Worm (Caenorhabditis elegans) whole organism, L4/young adult: Measurements from ENCODE around the gene ZC239.21.

ENCODE experiments used
- W03F9.2 ChIP-seq: fragments of 150-350 bp; optimal IDR thresholded peaks from 2 replicates; lab custom pipeline; 2014; ENCODE audit warnings: missing biosample characterization, missing genetic modification characterization
- dao-5 ChIP-seq: sonication (generic microtip); optimal IDR thresholded peaks from 2 replicates; lab custom pipeline; 2016; ENCODE audit warnings: missing genotype, missing genetic modification characterization, moderate library complexity, missing compliant biosample characterization

DNA sequence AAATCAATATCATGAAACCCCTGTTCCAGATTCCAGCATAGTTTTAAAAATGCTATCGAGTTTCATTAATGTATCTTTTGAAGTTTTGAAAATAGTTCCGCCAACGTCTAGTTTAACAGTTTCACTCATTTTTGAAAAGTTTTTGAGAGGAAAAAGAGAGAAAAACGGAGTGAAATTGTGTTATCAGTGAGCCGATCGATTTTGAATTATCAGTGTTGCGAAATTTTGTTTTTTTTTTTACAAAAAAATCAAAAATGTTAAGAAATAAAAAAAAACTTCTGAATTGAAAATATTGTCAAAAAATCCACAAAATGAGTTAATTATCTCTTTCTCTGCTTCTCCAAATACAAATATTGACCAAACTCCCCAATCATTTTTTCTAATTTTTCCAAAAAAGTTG lies 15.9 kb downstream of the ZC239.21 start, which contains the start of gene ZC239.13:
- TF ChIP-seq dao-5 (no peak), W03F9.2 (tag; lab: Kevin White, UChicago) (no peak)
